Worm (Caenorhabditis elegans): ENCODE results near the gene R102.3.

DNA sequence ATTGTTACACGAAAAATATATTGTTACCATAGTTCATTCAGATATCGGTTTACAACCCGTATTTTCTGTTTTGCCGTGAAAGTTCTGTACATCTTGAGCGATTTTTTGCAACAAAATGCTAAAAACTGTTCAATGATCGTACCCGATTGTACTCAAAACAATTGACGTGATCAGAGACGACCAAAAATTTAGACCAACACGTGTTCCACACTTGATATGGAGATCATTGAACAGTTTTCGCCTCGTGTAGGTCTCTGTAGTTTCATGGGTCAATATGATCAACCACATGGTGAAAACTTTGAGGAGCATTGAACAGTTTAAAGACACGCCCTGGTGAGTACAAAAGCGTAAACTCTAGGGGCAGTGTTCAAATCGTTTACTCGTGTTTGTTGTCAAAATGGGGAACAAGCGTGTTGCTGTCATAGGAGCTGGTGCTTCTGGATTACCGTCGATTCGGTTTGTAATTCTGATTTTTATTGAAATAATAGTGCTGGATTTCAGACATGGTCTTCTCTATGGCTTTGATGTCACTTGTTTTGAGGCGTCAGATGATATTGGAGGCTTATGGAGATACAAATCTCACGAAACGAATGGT, 7.1 kb upstream of the R102.3 start, which contains the start of gene fmo-2:
- no peak for TF ChIP-seq W03F9.2 (tag; optimal IDR thresholded peaks at IDR 0.05)
- TF ChIP-seq dao-5 (tag; optimal IDR thresholded peaks at IDR 0.05) = no peak
- no peak for TF ChIP-seq him-1 (tag; optimal IDR thresholded peaks at IDR 0.05)
